Worm (Caenorhabditis elegans) whole organism, young adult: ENCODE results near the gene F02D8.4.

Experiments used
- B0336.3 ChIP-seq: fragments of 200-800 bp; sonication (Bioruptor generic); IDR thresholded peaks from 2 replicates; pipeline ENCODE4 v1.3.6; 2022; ENCODE audit warnings: missing genetic modification characterization, missing compliant biosample characterization
- C06A6.2 ChIP-seq: fragments of 200-800 bp; sonication (Bioruptor generic); conservative IDR thresholded peaks from 2 replicates; pipeline ENCODE4 v1.3.6; 2022; ENCODE audit warnings: missing genetic modification characterization, missing compliant biosample characterization
- C17E4.6 ChIP-seq: fragments of 200-800 bp; sonication (Bioruptor generic); IDR thresholded peaks from 2 replicates; pipeline ENCODE4 v1.3.6; 2022; ENCODE audit warnings: missing genetic modification reagents, missing genetic modification characterization, missing compliant biosample characterization
- F23B12.7 ChIP-seq: sonication (generic microtip); optimal IDR thresholded peaks from 2 replicates; lab custom pipeline; 2017; ENCODE audit warnings: missing genetic modification characterization, mild to moderate bottlenecking, missing compliant biosample characterization, antibody characterized with exemption, moderate library complexity; ENCODE audit not compliant: insufficient read depth
- F57A8.1 ChIP-seq: fragments of 200-800 bp; sonication (Bioruptor generic); optimal IDR thresholded peaks from 2 replicates; lab custom pipeline; 2018; ENCODE audit warnings: mild to moderate bottlenecking, missing genetic modification characterization, moderate library complexity, missing compliant biosample characterization
- T26A5.8 ChIP-seq: sonication (generic microtip); optimal IDR thresholded peaks from 2 replicates; lab custom pipeline; 2016; ENCODE audit warnings: missing genetic modification characterization, missing compliant biosample characterization
- Y53G8AR.9 ChIP-seq: fragments of 200-800 bp; sonication (Bioruptor generic); conservative IDR thresholded peaks from 2 replicates; pipeline ENCODE4 v1.3.6; 2022; ENCODE audit warnings: missing genetic modification reagents, missing genetic modification characterization, missing compliant biosample characterization
- Y95B8A.8 ChIP-seq: fragments of 200-800 bp; sonication (Bioruptor generic); IDR thresholded peaks from 2 replicates; pipeline ENCODE4 v1.3.6; 2022; ENCODE audit warnings: missing genetic modification reagents, missing genetic modification characterization, missing compliant biosample characterization
- aptf-2 ChIP-seq: fragments of 200-800 bp; sonication (Bioruptor generic); conservative IDR thresholded peaks from 2 replicates; pipeline ENCODE4 v1.3.6; 2022; ENCODE audit warnings: missing genetic modification reagents, missing genetic modification characterization, missing compliant biosample characterization
- atf-7 ChIP-seq: sonication (generic microtip); optimal IDR thresholded peaks from 2 replicates; lab custom pipeline; 2017; ENCODE audit warnings: mild to moderate bottlenecking, missing genetic modification characterization, missing compliant biosample characterization
- attf-3 ChIP-seq: fragments of 200-800 bp; sonication (Bioruptor generic); conservative IDR thresholded peaks from 2 replicates; pipeline ENCODE4 v1.3.6; 2022; ENCODE audit warnings: missing genetic modification reagents, missing genetic modification characterization, missing compliant biosample characterization
- attf-6 ChIP-seq: fragments of 200-800 bp; sonication (Bioruptor generic); IDR thresholded peaks from 2 replicates; pipeline ENCODE4 v1.3.6; 2022; ENCODE audit warnings: missing genetic modification reagents, missing genetic modification characterization, missing compliant biosample characterization
- ceh-100 ChIP-seq: fragments of 200-800 bp; sonication (Bioruptor generic); IDR thresholded peaks from 2 replicates; pipeline ENCODE4 v1.3.6; 2022; ENCODE audit warnings: missing genetic modification reagents, missing genetic modification characterization, missing compliant biosample characterization
- ceh-79 ChIP-seq: sonication (generic microtip); optimal IDR thresholded peaks from 2 replicates; lab custom pipeline; 2017; ENCODE audit warnings: mild to moderate bottlenecking, missing genetic modification characterization, missing compliant biosample characterization
- dpff-1 ChIP-seq: sonication (generic microtip); optimal IDR thresholded peaks from 2 replicates; lab custom pipeline; 2017; ENCODE audit warnings: mild to moderate bottlenecking, missing genetic modification characterization, missing compliant biosample characterization
- dpl-1 ChIP-seq: fragments of 150-350 bp; optimal IDR thresholded peaks from 2 replicates; lab custom pipeline; 2014; ENCODE audit warnings: missing biosample characterization, missing genetic modification reagents, missing genetic modification characterization
- efl-1 ChIP-seq: fragments of 150-350 bp; optimal IDR thresholded peaks from 2 replicates; lab custom pipeline; 2014; ENCODE audit warnings: missing biosample characterization, missing genetic modification reagents, missing genetic modification characterization
- ekl-4 ChIP-seq: fragments of 200-800 bp; sonication (Bioruptor generic); IDR thresholded peaks from 2 replicates; pipeline ENCODE4 v1.3.6; 2022; ENCODE audit warnings: missing genetic modification reagents, missing genetic modification characterization, missing compliant biosample characterization
- gei-17 ChIP-seq: fragments of 200-800 bp; sonication (Bioruptor generic); optimal IDR thresholded peaks from 2 replicates; lab custom pipeline; 2018; ENCODE audit warnings: mild to moderate bottlenecking, missing genetic modification characterization, missing compliant biosample characterization
- hlh-26 ChIP-seq: fragments of 200-800 bp; sonication (Bioruptor generic); conservative IDR thresholded peaks from 2 replicates; pipeline ENCODE4 v1.3.6; 2022; ENCODE audit warnings: missing genetic modification reagents, missing genetic modification characterization, missing compliant biosample characterization
- hrde-1 ChIP-seq: sonication (generic microtip); optimal IDR thresholded peaks from 2 replicates; lab custom pipeline; 2016; ENCODE audit warnings: missing genetic modification characterization, mild to moderate bottlenecking, missing compliant biosample characterization, moderate library complexity, missing genotype, missing genetic modification reagents, borderline replicate concordance
- lag-1 ChIP-seq: fragments of 200-800 bp; sonication (Bioruptor generic); IDR thresholded peaks from 2 replicates; pipeline ENCODE4 v1.3.6; 2022; ENCODE audit warnings: missing genetic modification reagents, missing genetic modification characterization, missing compliant biosample characterization
- lin-26 ChIP-seq: fragments of 200-800 bp; sonication (Bioruptor generic); IDR thresholded peaks from 2 replicates; pipeline ENCODE4 v1.3.6; 2022; ENCODE audit warnings: missing genetic modification reagents, missing genetic modification characterization, missing compliant biosample characterization
- madf-10 ChIP-seq: sonication (generic microtip); optimal IDR thresholded peaks from 2 replicates; lab custom pipeline; 2016; ENCODE audit warnings: mild to moderate bottlenecking, missing genetic modification characterization, missing compliant biosample characterization
- madf-6 ChIP-seq: fragments of 200-800 bp; sonication (Bioruptor generic); IDR thresholded peaks from 2 replicates; pipeline ENCODE4 v1.3.6; 2022; ENCODE audit warnings: missing genetic modification reagents, missing genetic modification characterization, missing compliant biosample characterization
- mcd-1 ChIP-seq: fragments of 200-800 bp; sonication (Bioruptor generic); IDR thresholded peaks from 2 replicates; pipeline ENCODE4 v1.3.6; 2022; ENCODE audit warnings: missing genetic modification reagents, missing genetic modification characterization, missing compliant biosample characterization
- mel-28 ChIP-seq: sonication (generic microtip); optimal IDR thresholded peaks from 2 replicates; lab custom pipeline; 2016; ENCODE audit warnings: borderline replicate concordance, mild to moderate bottlenecking, missing genetic modification characterization, missing compliant biosample characterization
- nfya-2 ChIP-seq: fragments of 200-800 bp; sonication (Bioruptor generic); IDR thresholded peaks from 2 replicates; pipeline ENCODE4 v1.3.6; 2022; ENCODE audit warnings: missing genetic modification reagents, missing genetic modification characterization, missing compliant biosample characterization
- nhr-179 ChIP-seq: sonication (generic microtip); optimal IDR thresholded peaks from 2 replicates; lab custom pipeline; 2016; ENCODE audit warnings: mild to moderate bottlenecking, missing genetic modification characterization, missing compliant biosample characterization
- nhr-90 ChIP-seq: sonication (generic microtip); optimal IDR thresholded peaks from 2 replicates; lab custom pipeline; 2016; ENCODE audit warnings: missing genotype, mild to moderate bottlenecking, missing genetic modification characterization, missing compliant biosample characterization
- rpc-1 ChIP-seq, 2 experiments: fragments of 150-350 bp in 1 of 2; sonication (generic microtip) in 1 of 2; optimal IDR thresholded peaks; 2 replicates each; lab custom pipeline; 2014 to 2018; ENCODE audit warnings: missing biosample characterization in 1 of 2, missing genetic modification characterization in 1 of 2, missing genetic modification reagents in 1 of 2, missing genotype in 1 of 2
- snpc-1.3 ChIP-seq: sonication (generic microtip); optimal IDR thresholded peaks from 2 replicates; lab custom pipeline; 2017; ENCODE audit warnings: missing genetic modification characterization, mild to moderate bottlenecking, missing compliant biosample characterization, antibody characterized with exemption, moderate library complexity, missing genotype, missing genetic modification reagents; ENCODE audit not compliant: insufficient read depth
- xnd-1 ChIP-seq: sonication (generic microtip); optimal IDR thresholded peaks from 2 replicates; lab custom pipeline; 2016; ENCODE audit warnings: missing genotype, missing genetic modification reagents, missing genetic modification characterization, missing compliant biosample characterization
- zfh-2 ChIP-seq: fragments of 200-800 bp; sonication (Bioruptor generic); conservative IDR thresholded peaks from 2 replicates; pipeline ENCODE4 v1.3.6; 2022; ENCODE audit warnings: missing genetic modification reagents, missing genetic modification characterization, missing compliant biosample characterization
- ztf-28 ChIP-seq: fragments of 200-800 bp; sonication (Bioruptor generic); IDR thresholded peaks from 2 replicates; pipeline ENCODE4 v1.3.6; 2022; ENCODE audit warnings: missing genetic modification reagents, missing genetic modification characterization, missing compliant biosample characterization

Gene F02D8.4

ce11 chrV:15016795-15017429 lies 32.2 kb downstream of the F02D8.4 start:
- TF ChIP-seq ekl-4 (GFP tag; lab: Robert Waterston, UW) (no peak), madf-6 (GFP tag; lab: Robert Waterston, UW) (no peak), hrde-1 (tag; lab: Kevin White, UChicago) (no peak), ztf-28 (GFP tag; lab: Robert Waterston, UW) (no peak), Y95B8A.8 (no peak), F23B12.7 (tag; lab: Kevin White, UChicago) (no peak), attf-3 (GFP tag; lab: Robert Waterston, UW) (no peak), F57A8.1 (GFP tag; lab: Kevin White, UChicago) (no peak), zfh-2 (GFP tag; lab: Robert Waterston, UW) (no peak), mel-28 (no peak), nfya-2 (GFP tag; lab: Robert Waterston, UW) (no peak)

DNA sequence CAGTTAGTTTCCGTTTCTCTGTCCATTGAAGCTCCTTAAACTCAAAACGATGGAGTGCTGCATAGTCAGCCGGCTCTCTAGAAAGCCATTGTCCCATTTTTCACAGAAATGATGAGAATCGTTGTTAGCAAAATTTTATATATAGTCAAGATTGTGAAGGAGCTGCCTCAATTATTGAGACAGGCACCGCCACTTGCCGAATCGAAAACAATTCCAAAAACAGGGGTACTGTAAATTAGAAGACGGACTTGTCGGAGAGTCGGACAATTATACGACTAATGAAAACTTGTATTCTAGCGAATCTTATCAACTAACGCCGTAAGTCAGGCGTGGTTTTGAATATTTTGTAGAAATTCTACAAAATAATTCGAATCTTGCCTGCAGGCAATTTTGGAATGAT lies 35.5 kb downstream of the F02D8.4 start, which contains the start of gene F14H8.2:
F14H8.2 (minus strand) TSS at position 101 of the 400 bp plus-strand sequence.
- TF ChIP-seq madf-10 (tag; lab: Kevin White, UChicago) = no peak
- no peak for TF ChIP-seq Y53G8AR.9
- TF ChIP-seq F23B12.7 (tag; lab: Kevin White, UChicago) = no peak
- TF ChIP-seq B0336.3 (GFP tag; lab: Robert Waterston, UW) = no peak
- no peak for TF ChIP-seq ceh-100 (GFP tag; lab: Robert Waterston, UW)
- no peak for TF ChIP-seq atf-7 (tag; lab: Kevin White, UChicago)
- no peak for TF ChIP-seq xnd-1 (tag; lab: Kevin White, UChicago)
- no peak for TF ChIP-seq C06A6.2 (GFP tag; lab: Robert Waterston, UW)
- no peak for TF ChIP-seq hlh-26
- TF ChIP-seq ceh-79 (tag; lab: Kevin White, UChicago) = no peak

DNA sequence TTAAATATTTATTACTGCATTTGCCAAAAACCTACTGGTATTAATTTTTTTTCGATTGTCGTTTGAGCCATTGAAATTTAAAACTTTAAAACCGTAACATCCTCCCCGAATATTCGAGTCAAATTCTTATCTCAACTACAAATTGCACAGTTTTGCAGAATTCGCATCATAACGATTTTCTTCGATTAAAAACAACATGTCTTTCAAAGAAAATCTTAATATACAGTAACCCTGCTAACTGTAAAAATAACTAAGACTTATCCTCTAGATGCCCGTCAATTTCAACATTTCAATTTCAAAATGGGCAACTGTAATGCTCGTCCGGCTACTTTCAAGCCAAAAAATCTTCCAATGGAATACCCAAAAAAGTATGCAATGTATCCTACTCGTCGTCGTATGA lies 36.0 kb downstream of the F02D8.4 start, which contains the start of gene F14H8.5:
F14H8.5 (plus strand) TSS at position 301 of the 400 bp plus-strand sequence.
- TF ChIP-seq mcd-1 (GFP tag; lab: Robert Waterston, UW) (no peak), efl-1 (GFP tag; lab: Kevin White, UChicago) (no peak), rpc-1 (optimal IDR thresholded peaks at IDR 0.05; lab: Kevin White, UChicago) (no peak), rpc-1 (tag; optimal IDR thresholded peaks at IDR 0.05; lab: Kevin White, UChicago) (no peak), nhr-179 (tag; lab: Kevin White, UChicago) (no peak), dpl-1 (GFP tag; lab: Kevin White, UChicago) (no peak), dpff-1 (tag; lab: Kevin White, UChicago) (no peak), aptf-2 (GFP tag; lab: Robert Waterston, UW) (no peak), attf-6 (no peak), nhr-90 (no peak), lin-26 (GFP tag; lab: Robert Waterston, UW) (no peak), T26A5.8 (tag; lab: Kevin White, UChicago) (no peak), gei-17 (no peak), C17E4.6 (no peak), lag-1 (GFP tag; lab: Robert Waterston, UW) (no peak), snpc-1.3 (tag; lab: Kevin White, UChicago) (no peak)
